Fruit fly (Drosophila melanogaster): Measurements from ENCODE around the gene CG4619.

The CG4619 gene

dm6 chr2L:9947265-9947664 is 8.6 kb downstream of the CG4619 start, which contains the start of gene CG5853 (continued):
- TF ChIP-seq rib (GFP tag; IDR thresholded peaks at IDR 0.05): 0 out of 2 replicates have a peak, but pooled peaks have one; percentile 45
- no peak for TF ChIP-seq mam (GFP tag; optimal IDR thresholded peaks at IDR 0.05)
- TF ChIP-seq Sox102F (GFP tag; optimal IDR thresholded peaks at IDR 0.05): no peak
- TF ChIP-seq Dip3 (GFP tag; optimal IDR thresholded peaks at IDR 0.05): no peak
- no peak for TF ChIP-seq CG1024 (GFP tag; IDR thresholded peaks at IDR 0.05)
- TF ChIP-seq CG17612 (GFP tag; IDR thresholded peaks at IDR 0.05): no peak
- TF ChIP-seq ham (GFP tag; IDR thresholded peaks at IDR 0.05): no peak
- no peak for TF ChIP-seq Ravus (GFP tag; IDR thresholded peaks at IDR 0.05)
- peak; percentile 0 for TF ChIP-seq CrebB (tag; optimal IDR thresholded peaks at IDR 0.05)
- TF ChIP-seq Meics (GFP tag; optimal IDR thresholded peaks at IDR 0.05): no peak
- TF ChIP-seq CG1529 (GFP tag; optimal IDR thresholded peaks at IDR 0.05): no peak
- no peak for TF ChIP-seq wek (GFP tag; optimal IDR thresholded peaks at IDR 0.05)
- no peak for TF ChIP-seq crc (GFP tag; optimal IDR thresholded peaks at IDR 0.05)
- TF ChIP-seq twi (tag; optimal IDR thresholded peaks at IDR 0.05): no peak
- TF ChIP-seq sisA (GFP tag; IDR thresholded peaks at IDR 0.05): no peak
- no peak for TF ChIP-seq CG11504 (tag; optimal IDR thresholded peaks at IDR 0.05)
- TF ChIP-seq CG4424 (GFP tag; optimal IDR thresholded peaks at IDR 0.05): no peak
- TF ChIP-seq shn (GFP tag; optimal IDR thresholded peaks at IDR 0.05): no peak
- TF ChIP-seq grn (GFP tag; optimal IDR thresholded peaks at IDR 0.05): peak; percentile 10
- 0 out of 3 replicates have a peak, but pooled peaks have one; percentile 11 for TF ChIP-seq Mrtf (GFP tag; IDR thresholded peaks at IDR 0.05)
- TF ChIP-seq vfl (GFP tag; optimal IDR thresholded peaks at IDR 0.05): no peak
- TF ChIP-seq CG6689 (GFP tag; IDR thresholded peaks at IDR 0.05): no peak
- no peak for TF ChIP-seq Lim3 (GFP tag; IDR thresholded peaks at IDR 0.05)
- no peak for TF ChIP-seq Asciz (GFP tag; optimal IDR thresholded peaks at IDR 0.05)
- TF ChIP-seq CG2116 (GFP tag; optimal IDR thresholded peaks at IDR 0.05): no peak
- no peak for TF ChIP-seq CG17361 (GFP tag; IDR thresholded peaks at IDR 0.05)
- no peak for TF ChIP-seq CG11723 (GFP tag; optimal IDR thresholded peaks at IDR 0.05)
- TF ChIP-seq CG17802 (tag; optimal IDR thresholded peaks at IDR 0.05): no peak
- peak; percentile 52; the same call in 1 of the 2 replicates for TF ChIP-seq CG32532 (GFP tag; IDR thresholded peaks at IDR 0.05)
- no peak for TF ChIP-seq Dip2 (GFP tag; IDR thresholded peaks at IDR 0.05)
- no peak for TF ChIP-seq cato (GFP tag; optimal IDR thresholded peaks at IDR 0.05; ENCODE audit: borderline replicate concordance)
- TF ChIP-seq kah (GFP tag; optimal IDR thresholded peaks at IDR 0.05): no peak
- peak; percentile 52 for TF ChIP-seq ash1 (GFP tag; optimal IDR thresholded peaks at IDR 0.05)
- TF ChIP-seq yki (optimal IDR thresholded peaks at IDR 0.05): no peak
- no peak for TF ChIP-seq Gug (GFP tag; IDR thresholded peaks at IDR 0.05)
- TF ChIP-seq CG7786 (GFP tag; optimal IDR thresholded peaks at IDR 0.05): no peak
- TF ChIP-seq Dfd (GFP tag; optimal IDR thresholded peaks at IDR 0.05): no peak
- 0 out of 2 replicates have a peak, but pooled peaks have one; percentile 40 for TF ChIP-seq CG11247 (GFP tag; IDR thresholded peaks at IDR 0.05)
- TF ChIP-seq CG15696 (tag; optimal IDR thresholded peaks at IDR 0.05): no peak
- TF ChIP-seq dm (GFP tag; optimal IDR thresholded peaks at IDR 0.05): no peak
- 0 out of 2 replicates have a peak, but pooled peaks have one; percentile 32 for TF ChIP-seq NFAT (GFP tag; IDR thresholded peaks at IDR 0.05)
- TF ChIP-seq CG10267 (tag; optimal IDR thresholded peaks at IDR 0.05): no peak
- no peak for TF ChIP-seq CG8290 (GFP tag; optimal IDR thresholded peaks at IDR 0.05)
- TF ChIP-seq CG8290 (tag; optimal IDR thresholded peaks at IDR 0.05): peak in 1 of 2 experiments; percentile 73
- TF ChIP-seq CG10654 (GFP tag; optimal IDR thresholded peaks at IDR 0.05): no peak
- TF ChIP-seq slou (GFP tag; optimal IDR thresholded peaks at IDR 0.05): no peak
- no peak for TF ChIP-seq Doc3 (GFP tag; IDR thresholded peaks at IDR 0.05; ENCODE audit: partially characterized antibody)
- TF ChIP-seq mld (GFP tag; IDR thresholded peaks at IDR 0.05; ENCODE audit: partially characterized antibody): no peak
- 0 out of 2 replicates have a peak, but pooled peaks have one; percentile 20 for TF ChIP-seq CG9932 (GFP tag; IDR thresholded peaks at IDR 0.05)
- no peak for TF ChIP-seq croc (GFP tag; conservative IDR thresholded peaks at IDR 0.05)
- TF ChIP-seq dimm (GFP tag; IDR thresholded peaks at IDR 0.05): no peak
- no peak for TF ChIP-seq ro (GFP tag; IDR thresholded peaks at IDR 0.05)
- TF ChIP-seq CG2129 (GFP tag; IDR thresholded peaks at IDR 0.05; ENCODE audit: partially characterized antibody): no peak
